Fruit fly (Drosophila melanogaster) whole organism: Measurements from ENCODE around the gene AdamTS-A.

ENCODE experiments used
- CG8478 ChIP-seq: fragments of >200 bp; optimal IDR thresholded peaks from 2 replicates; lab custom pipeline; 2018; ENCODE audit warnings: inconsistent platforms
- pan ChIP-seq: fragments of >200 bp; optimal IDR thresholded peaks from 2 replicates; lab custom pipeline; 2017

- TF ChIP-seq CG8478 (no peak), pan (lab: Kevin White, UChicago) (no peak)
Observed at dm6 chr3R:15408131-15408731, 67.8 kb downstream of the AdamTS-A start, which contains the start of gene Atx2.
